Fruit fly (Drosophila melanogaster) whole organism, embryonic: Measurements from ENCODE around the gene CG4297.
A peak's percentile ranks its signal among the peaks of the same experiment; 100 is the strongest.

ENCODE experiments used
- Atf6 ChIP-seq: fragments of 200-800 bp; sonication (Bioruptor generic); IDR thresholded peaks from 2 replicates; pipeline ENCODE4 v1.3.6; 2022; ENCODE audit warnings: missing biosample characterization, missing genetic modification characterization
- CG10543 ChIP-seq: fragments of 200-800 bp; sonication (Bioruptor generic); optimal IDR thresholded peaks from 3 replicates; lab custom pipeline; 2017; ENCODE audit warnings: missing biosample characterization, mild to moderate bottlenecking, missing genetic modification characterization, moderate library complexity
- CG11398 ChIP-seq: fragments of 200-800 bp; sonication (Bioruptor generic); optimal IDR thresholded peaks from 2 replicates; lab custom pipeline; 2016; ENCODE audit warnings: missing biosample characterization, missing genetic modification characterization
- CG13296 ChIP-seq: fragments of 200-800 bp; sonication (Bioruptor generic); optimal IDR thresholded peaks from 3 replicates; lab custom pipeline; 2018; ENCODE audit warnings: missing biosample characterization, mild to moderate bottlenecking, missing genetic modification characterization
- CG14667 ChIP-seq: fragments of 200-800 bp; sonication (Bioruptor generic); IDR thresholded peaks from 2 replicates; pipeline ENCODE4 v1.3.6; 2022; ENCODE audit warnings: missing biosample characterization, missing genetic modification characterization
- CG14710 ChIP-seq: fragments of 200-800 bp; sonication (Bioruptor generic); optimal IDR thresholded peaks from 3 replicates; lab custom pipeline; 2019; ENCODE audit warnings: missing biosample characterization, mild to moderate bottlenecking, missing genetic modification characterization, moderate library complexity
- CG2116 ChIP-seq: fragments of 200-800 bp; sonication (Bioruptor generic); optimal IDR thresholded peaks from 3 replicates; lab custom pipeline; 2018; ENCODE audit warnings: missing biosample characterization, mild to moderate bottlenecking, missing genetic modification characterization
- CG31224 ChIP-seq: fragments of 200-800 bp; sonication (Bioruptor generic); IDR thresholded peaks from 2 replicates; pipeline ENCODE4 v1.3.6; 2022; ENCODE audit warnings: missing biosample characterization, missing genetic modification characterization
- CG31441 ChIP-seq: fragments of 200-800 bp; sonication (Bioruptor generic); IDR thresholded peaks from 2 replicates; pipeline ENCODE4 v1.3.6; 2022; ENCODE audit warnings: missing biosample characterization, missing genetic modification characterization
- CG32532 ChIP-seq: fragments of 200-800 bp; sonication (Bioruptor generic); IDR thresholded peaks from 2 replicates; pipeline ENCODE4 v1.3.6; 2022; ENCODE audit warnings: missing biosample characterization, missing genetic modification characterization
- CG3281 ChIP-seq: fragments of 200-800 bp; sonication (Bioruptor generic); optimal IDR thresholded peaks from 3 replicates; lab custom pipeline; 2017; ENCODE audit warnings: missing biosample characterization, mild to moderate bottlenecking, missing genetic modification characterization
- CG4424 ChIP-seq: fragments of 200-800 bp; sonication (Bioruptor generic); optimal IDR thresholded peaks from 3 replicates; lab custom pipeline; 2016; ENCODE audit warnings: missing biosample characterization, missing genetic modification characterization
- CG5245 ChIP-seq: fragments of 200-800 bp; sonication (Bioruptor generic); optimal IDR thresholded peaks from 3 replicates; lab custom pipeline; 2016; ENCODE audit warnings: missing biosample characterization, missing genetic modification characterization
- CG8281 ChIP-seq: fragments of 200-800 bp; sonication (Bioruptor generic); optimal IDR thresholded peaks from 2 replicates; lab custom pipeline; 2018; ENCODE audit warnings: missing biosample characterization, mild to moderate bottlenecking, missing genetic modification characterization, moderate library complexity
- CTCF ChIP-seq: fragments of 200-800 bp; sonication (Bioruptor generic); optimal IDR thresholded peaks from 2 replicates; lab custom pipeline; 2017; ENCODE audit warnings: missing biosample characterization, mild to moderate bottlenecking, missing genetic modification characterization, moderate library complexity
- Dbx ChIP-seq: fragments of 200-800 bp; sonication (Bioruptor generic); IDR thresholded peaks from 3 replicates; pipeline ENCODE4 v1.3.6; 2022; ENCODE audit warnings: missing biosample characterization, missing genetic modification characterization
- Drgx ChIP-seq: fragments of 200-800 bp; sonication (Bioruptor generic); IDR thresholded peaks from 2 replicates; pipeline ENCODE4 v1.3.6; 2022; ENCODE audit warnings: missing biosample characterization, missing genetic modification characterization
- E2f2 ChIP-seq: fragments of 200-800 bp; sonication (Bioruptor generic); IDR thresholded peaks from 2 replicates; pipeline ENCODE4 v1.3.6; 2022; ENCODE audit warnings: missing biosample characterization, missing genetic modification characterization
- Fer3 ChIP-seq: fragments of 200-800 bp; sonication (Bioruptor generic); optimal IDR thresholded peaks from 2 replicates; lab custom pipeline; 2018; ENCODE audit warnings: missing biosample characterization, mild to moderate bottlenecking, missing genetic modification characterization, moderate library complexity
- GATAe ChIP-seq: fragments of 200-800 bp; sonication (Bioruptor generic); conservative IDR thresholded peaks from 2 replicates; pipeline ENCODE4 v1.3.6; 2022; ENCODE audit warnings: missing biosample characterization, missing genetic modification characterization
- Gug ChIP-seq: fragments of 200-800 bp; sonication (Bioruptor generic); IDR thresholded peaks from 4 replicates; pipeline ENCODE4 v1.3.6; 2022; ENCODE audit warnings: missing biosample characterization, missing genetic modification characterization
- Hr39 ChIP-seq: fragments of >200 bp; optimal IDR thresholded peaks from 2 replicates; lab custom pipeline; 2017
- Lpt ChIP-seq: fragments of >200 bp; optimal IDR thresholded peaks from 2 replicates; lab custom pipeline; 2018; ENCODE audit warnings: missing biosample characterization, missing genetic modification characterization
- Nf-YA ChIP-seq: fragments of 200-800 bp; sonication (Bioruptor generic); IDR thresholded peaks from 2 replicates; pipeline ENCODE4 v1.3.6; 2022; ENCODE audit warnings: missing biosample characterization, missing genetic modification characterization
- NfI ChIP-seq: fragments of 200-800 bp; sonication (Bioruptor generic); optimal IDR thresholded peaks from 3 replicates; lab custom pipeline; 2018; ENCODE audit warnings: missing biosample characterization, mild to moderate bottlenecking, missing genetic modification characterization, moderate library complexity
- Opbp ChIP-seq: fragments of 200-800 bp; sonication (Bioruptor generic); IDR thresholded peaks from 3 replicates; pipeline ENCODE4 v1.3.6; 2022; ENCODE audit warnings: missing biosample characterization, missing genetic modification characterization; ENCODE audit not compliant: partially characterized antibody
- PHDP ChIP-seq: fragments of 200-800 bp; sonication (Bioruptor generic); optimal IDR thresholded peaks from 3 replicates; lab custom pipeline; 2018; ENCODE audit warnings: missing biosample characterization, mild to moderate bottlenecking, missing genetic modification characterization, moderate library complexity
- Ptx1 ChIP-seq: fragments of 200-800 bp; sonication (Bioruptor generic); IDR thresholded peaks from 2 replicates; pipeline ENCODE4 v1.3.6; 2022; ENCODE audit warnings: missing biosample characterization, missing genetic modification characterization
- Sry-δ ChIP-seq: fragments of 200-800 bp; sonication (Bioruptor generic); optimal IDR thresholded peaks from 2 replicates; lab custom pipeline; 2016; ENCODE audit warnings: missing biosample characterization, missing genetic modification characterization
- cad ChIP-seq: fragments of >200 bp; optimal IDR thresholded peaks from 2 replicates; lab custom pipeline; 2017; ENCODE audit warnings: missing biosample characterization, missing genetic modification characterization
- corto ChIP-seq: fragments of 200-800 bp; sonication (Bioruptor generic); optimal IDR thresholded peaks from 2 replicates; lab custom pipeline; 2016; ENCODE audit warnings: missing biosample characterization, mild to moderate bottlenecking, missing genetic modification characterization, moderate library complexity
- disco-r ChIP-seq: fragments of 200-800 bp; sonication (Bioruptor generic); optimal IDR thresholded peaks from 2 replicates; lab custom pipeline; 2016; ENCODE audit warnings: missing biosample characterization, missing genetic modification characterization
- ems ChIP-seq: fragments of 200-800 bp; sonication (Bioruptor generic); optimal IDR thresholded peaks from 3 replicates; lab custom pipeline; 2016; ENCODE audit warnings: missing biosample characterization, missing genetic modification characterization
- fd96Cb ChIP-seq: fragments of 200-800 bp; sonication (Bioruptor generic); optimal IDR thresholded peaks from 2 replicates; lab custom pipeline; 2018; ENCODE audit warnings: missing biosample characterization, mild to moderate bottlenecking, missing genetic modification characterization, moderate library complexity
- fu2 ChIP-seq: fragments of 200-800 bp; sonication (Bioruptor generic); optimal IDR thresholded peaks from 2 replicates; lab custom pipeline; 2016; ENCODE audit warnings: missing biosample characterization, missing genetic modification characterization
- her ChIP-seq: fragments of 200-800 bp; sonication (Bioruptor generic); optimal IDR thresholded peaks from 2 replicates; lab custom pipeline; 2016; ENCODE audit warnings: missing biosample characterization, missing genetic modification characterization
- lola ChIP-seq, 3 experiments: fragments of >200 bp in 2 of 3; fragments of 200-800 bp in 1 of 3; sonication (Bioruptor generic) in 1 of 3; optimal IDR thresholded peaks; 2 replicates each; lab custom pipeline; 2017 to 2019; ENCODE audit warnings: missing biosample characterization in 3 of 3, missing genetic modification characterization in 3 of 3, mild to moderate bottlenecking in 1 of 3, moderate library complexity in 1 of 3
- nau ChIP-seq: fragments of 200-800 bp; sonication (Bioruptor generic); optimal IDR thresholded peaks from 3 replicates; lab custom pipeline; 2017; ENCODE audit warnings: missing biosample characterization, mild to moderate bottlenecking, missing genetic modification characterization, missing genetic modification reagents
- org-1 ChIP-seq: fragments of 200-800 bp; sonication (Bioruptor generic); optimal IDR thresholded peaks from 2 replicates; lab custom pipeline; 2017; ENCODE audit warnings: missing biosample characterization, missing genetic modification characterization
- pan ChIP-seq, 4 experiments: fragments of >200 bp in 3 of 4; fragments of 200-800 bp in 1 of 4; sonication (Bioruptor generic) in 1 of 4; optimal IDR thresholded peaks in 3 of 4; IDR thresholded peaks in 1 of 4; 2 replicates each; pipeline versions ENCODE4 v1.3.6 to Lab custom; 2017 to 2022; ENCODE audit warnings: missing biosample characterization in 2 of 4, missing genetic modification characterization in 2 of 4, mixed read lengths in 1 of 4
- repo ChIP-seq: fragments of 200-800 bp; sonication (Bioruptor generic); optimal IDR thresholded peaks from 2 replicates; lab custom pipeline; 2016; ENCODE audit warnings: missing biosample characterization, missing genetic modification characterization
- ro ChIP-seq: fragments of 200-800 bp; sonication (Bioruptor generic); IDR thresholded peaks from 2 replicates; pipeline ENCODE4 v1.3.6; 2022; ENCODE audit warnings: missing biosample characterization, missing genetic modification characterization
- slp2 ChIP-seq: fragments of 200-800 bp; sonication (Bioruptor generic); optimal IDR thresholded peaks from 2 replicates; lab custom pipeline; 2016; ENCODE audit warnings: missing biosample characterization, missing genetic modification characterization
- sna ChIP-seq: fragments of 200-800 bp; sonication (Bioruptor generic); IDR thresholded peaks from 2 replicates; pipeline ENCODE4 v1.3.6; 2022; ENCODE audit warnings: missing biosample characterization, missing genetic modification characterization; ENCODE audit not compliant: partially characterized antibody
- sqz ChIP-seq: fragments of 200-800 bp; sonication (Bioruptor generic); optimal IDR thresholded peaks from 3 replicates; lab custom pipeline; 2018; ENCODE audit warnings: missing biosample characterization, mild to moderate bottlenecking, missing genetic modification characterization
- tin ChIP-seq: fragments of 200-800 bp; sonication (Bioruptor generic); optimal IDR thresholded peaks from 3 replicates; lab custom pipeline; 2016; ENCODE audit warnings: missing biosample characterization, missing genetic modification characterization
- wdn ChIP-seq: fragments of 200-800 bp; sonication (Bioruptor generic); IDR thresholded peaks from 2 replicates; pipeline ENCODE4 v1.3.6; 2022; ENCODE audit warnings: missing biosample characterization, missing genetic modification characterization
- wek ChIP-seq: fragments of 200-800 bp; sonication (Bioruptor generic); optimal IDR thresholded peaks from 3 replicates; lab custom pipeline; 2018; ENCODE audit warnings: missing biosample characterization, mild to moderate bottlenecking, missing genetic modification characterization, moderate library complexity
- zen ChIP-seq: fragments of 200-800 bp; sonication (Bioruptor generic); optimal IDR thresholded peaks from 3 replicates; lab custom pipeline; 2018; ENCODE audit warnings: missing biosample characterization, mild to moderate bottlenecking, missing genetic modification characterization, moderate library complexity

Gene CG4297

dm6 chr2L:414593-415399 lies 57.2 kb downstream of the CG4297 start, which contains the start of the genes AP-2alpha and ebi (continued):
- TF ChIP-seq slp2, result peak; percentile 91
- peak; percentile 83 for TF ChIP-seq CG2116 (GFP tag; lab: Kevin White, UChicago)
- peak; percentile 89 for TF ChIP-seq tin (GFP tag; lab: Kevin White, UChicago)
- peak; percentile 41; the same call in 1 of the 2 replicates for TF ChIP-seq Nf-YA (GFP tag; lab: Robert Waterston, UW)
- TF ChIP-seq Drgx (GFP tag; lab: Robert Waterston, UW), result peak; percentile 49; the same call in 1 of the 2 replicates
- TF ChIP-seq CG31224 (GFP tag; lab: Robert Waterston, UW), result peak; percentile 81
- TF ChIP-seq lola (GFP tag; optimal IDR thresholded peaks at IDR 0.05; lab: Kevin White, UChicago), result peak in 1 of 3 experiments; percentile 84
- no peak; the same call in 1 of the 2 replicates for TF ChIP-seq CG31441 (GFP tag; lab: Robert Waterston, UW)
- TF ChIP-seq org-1 (GFP tag; lab: Kevin White, UChicago), result peak; percentile 60
- TF ChIP-seq wdn (GFP tag; lab: Robert Waterston, UW), result peak; percentile 83
- no peak for TF ChIP-seq GATAe (GFP tag; lab: Robert Waterston, UW)
- TF ChIP-seq NfI (GFP tag; lab: Kevin White, UChicago), result peak; percentile 83
- peak; percentile 88 for TF ChIP-seq disco-r (GFP tag; lab: Kevin White, UChicago)
- no peak for TF ChIP-seq Lpt (GFP tag; lab: Kevin White, UChicago)
- TF ChIP-seq nau (GFP tag; lab: Kevin White, UChicago), result no peak
- peak; percentile 74 for TF ChIP-seq Sry-δ (GFP tag; lab: Kevin White, UChicago)
- peak; percentile 96 for TF ChIP-seq fu2 (GFP tag; lab: Kevin White, UChicago)
- TF ChIP-seq PHDP (tag; lab: Kevin White, UChicago), result peak; percentile 88
- peak; percentile 90 for TF ChIP-seq CG14710 (tag; lab: Kevin White, UChicago)
- no peak for TF ChIP-seq pan (optimal IDR thresholded peaks at IDR 0.05; lab: Kevin White, UChicago)
- peak in 1 of 2 experiments; percentile 82 for TF ChIP-seq pan (GFP tag; optimal IDR thresholded peaks at IDR 0.05 in 1 of 2, IDR thresholded peaks at IDR 0.05 in 1 of 2)
- no peak for TF ChIP-seq wek (GFP tag; lab: Kevin White, UChicago)
- TF ChIP-seq ems (GFP tag; lab: Kevin White, UChicago), result peak; percentile 85
- no peak for TF ChIP-seq corto
- TF ChIP-seq E2f2 (GFP tag; lab: Robert Waterston, UW), result peak; percentile 71
- TF ChIP-seq ro (GFP tag; lab: Robert Waterston, UW), result peak; percentile 56; the same call in 1 of the 2 replicates
- TF ChIP-seq CG13296 (GFP tag; lab: Kevin White, UChicago), result peak; percentile 54
- TF ChIP-seq CG3281, result peak; percentile 74
- peak; percentile 81 for TF ChIP-seq repo (GFP tag; lab: Kevin White, UChicago)
- peak; percentile 90 for TF ChIP-seq CG10543 (GFP tag; lab: Kevin White, UChicago)
- peak; percentile 70 for TF ChIP-seq CG5245 (GFP tag; lab: Kevin White, UChicago)
- TF ChIP-seq CG14667 (GFP tag; lab: Robert Waterston, UW), result peak; percentile 86
- TF ChIP-seq CG11398 (GFP tag; lab: Kevin White, UChicago), result peak; percentile 89
- TF ChIP-seq Gug (GFP tag; lab: Robert Waterston, UW), result peak; percentile 92
- peak; percentile 93 for TF ChIP-seq her (GFP tag; lab: Kevin White, UChicago)
- TF ChIP-seq sqz (GFP tag; lab: Kevin White, UChicago), result peak; percentile 22
- no peak for TF ChIP-seq cad (GFP tag; lab: Kevin White, UChicago)
- TF ChIP-seq zen (tag; lab: Kevin White, UChicago), result peak; percentile 78
- TF ChIP-seq CTCF (GFP tag; lab: Kevin White, UChicago), result peak; percentile 93
- TF ChIP-seq Fer3 (tag; lab: Kevin White, UChicago), result peak; percentile 78
- peak; percentile 78 for TF ChIP-seq fd96Cb
- peak; percentile 48; the same call in 1 of the 3 replicates for TF ChIP-seq Opbp (GFP tag; lab: Robert Waterston, UW)
- TF ChIP-seq CG8281 (tag; lab: Kevin White, UChicago), result peak; percentile 50
- peak; percentile 85 for TF ChIP-seq Atf6
- TF ChIP-seq Ptx1, result peak; percentile 93
- TF ChIP-seq CG4424 (GFP tag; lab: Kevin White, UChicago), result peak; percentile 92
- peak; percentile 91 for TF ChIP-seq Dbx
- peak; percentile 85 for TF ChIP-seq CG32532
- no peak for TF ChIP-seq sna (GFP tag; lab: Robert Waterston, UW)
- TF ChIP-seq Hr39 (lab: Kevin White, UChicago), result no peak
